Worm (Caenorhabditis elegans) whole organism, midembryonic: Measurements from ENCODE around the gene ZK262.4.

Experiments used
- cog-1 ChIP-seq: sonication (generic microtip); optimal IDR thresholded peaks from 2 replicates; lab custom pipeline; 2016; ENCODE audit warnings: missing genetic modification characterization, missing compliant biosample characterization
- ztf-23 ChIP-seq: fragments of 200-800 bp; sonication (Bioruptor generic); IDR thresholded peaks from 2 replicates; pipeline ENCODE4 v1.3.6; 2022; ENCODE audit warnings: missing genetic modification reagents, missing genetic modification characterization, missing compliant biosample characterization
- ztf-29 ChIP-seq: fragments of 200-800 bp; sonication (Bioruptor generic); IDR thresholded peaks from 2 replicates; pipeline ENCODE4 v1.3.6; 2022; ENCODE audit warnings: missing genetic modification reagents, missing genetic modification characterization, missing compliant biosample characterization

DNA sequence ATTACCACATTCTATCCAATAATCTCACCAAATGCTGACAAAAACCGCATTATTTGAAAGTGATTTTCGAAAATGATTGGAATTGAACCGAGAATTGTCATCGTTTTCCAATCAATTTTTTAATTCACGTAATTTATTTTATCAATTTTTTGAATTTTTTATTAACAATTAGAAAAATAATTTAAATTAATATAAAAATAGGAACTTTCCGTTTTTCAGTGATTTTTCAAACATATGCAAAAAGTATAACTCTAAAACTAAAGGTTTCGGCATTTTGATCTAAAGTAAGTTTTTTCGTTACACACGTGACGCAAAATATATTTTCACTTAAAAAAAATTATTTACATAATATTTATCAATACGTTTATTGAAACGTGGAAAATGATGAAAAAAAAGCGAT is 30.2 kb downstream of the ZK262.4 start, which contains the start of gene Y51A2B.6:
- TF ChIP-seq ztf-23 (GFP tag; lab: Robert Waterston, UW) (no peak), ztf-29 (no peak), cog-1 (tag; lab: Kevin White, UChicago) (no peak)
